Fruit fly (Drosophila melanogaster): ENCODE data around the gene SmydA-9.

SmydA-9 gene

DNA sequence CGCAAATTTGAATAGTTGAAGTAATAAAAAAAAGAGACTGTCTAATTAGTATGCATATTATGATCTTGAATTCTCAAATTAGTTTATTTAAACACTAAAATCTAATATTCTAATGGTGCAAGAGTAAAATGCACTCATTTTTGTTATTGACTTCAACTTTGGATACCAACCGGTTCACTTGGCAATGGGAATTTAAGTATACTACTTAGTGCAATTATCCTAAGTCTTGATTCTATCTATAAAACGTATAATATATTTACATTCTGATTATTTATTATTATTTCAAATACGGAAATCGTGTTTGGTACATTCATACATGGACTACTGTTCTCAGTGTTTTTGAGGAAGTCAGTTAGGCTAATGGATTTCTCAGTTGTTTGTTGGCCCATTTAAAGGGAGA, 16.1 kb upstream of the SmydA-9 start, which contains the start of gene Gr8a:
TSS of gene Gr8a (plus strand) at position 301 of the 400 bp plus-strand sequence.
- no peak for TF ChIP-seq Sin3A (optimal IDR thresholded peaks at IDR 0.05)
- TF ChIP-seq h (optimal IDR thresholded peaks at IDR 0.05), result no peak

DNA sequence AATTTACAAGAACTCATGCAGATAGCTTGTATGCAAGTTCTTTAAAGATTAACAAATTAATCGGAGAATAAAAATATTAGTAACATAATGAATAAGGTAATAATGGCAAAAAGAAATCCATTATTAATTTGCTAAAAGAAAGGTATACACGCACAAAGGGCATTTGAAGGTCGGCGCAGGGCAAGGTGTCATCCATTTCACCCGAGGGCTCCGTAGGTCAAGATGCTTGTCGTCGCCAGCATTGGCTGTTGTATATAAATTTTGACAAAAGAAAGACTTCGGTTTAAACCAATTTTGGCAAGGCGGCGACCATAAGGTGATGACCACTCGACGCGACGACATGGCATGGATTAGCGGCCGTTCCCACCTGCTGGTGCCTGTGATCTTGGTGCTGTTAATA, 14.4 kb upstream of the SmydA-9 start, which contains the start of gene CG15370:
TSS of gene CG15370 (plus strand) at position 301 of the 400 bp plus-strand sequence.
- TF ChIP-seq ttk (optimal IDR thresholded peaks at IDR 0.05) (no peak), psq (optimal IDR thresholded peaks at IDR 0.05) (no peak), Myc (optimal IDR thresholded peaks at IDR 0.05) (no peak), Sin3A (optimal IDR thresholded peaks at IDR 0.05) (no peak), h (optimal IDR thresholded peaks at IDR 0.05) (no peak), insv (optimal IDR thresholded peaks at IDR 0.05) (no peak)

DNA sequence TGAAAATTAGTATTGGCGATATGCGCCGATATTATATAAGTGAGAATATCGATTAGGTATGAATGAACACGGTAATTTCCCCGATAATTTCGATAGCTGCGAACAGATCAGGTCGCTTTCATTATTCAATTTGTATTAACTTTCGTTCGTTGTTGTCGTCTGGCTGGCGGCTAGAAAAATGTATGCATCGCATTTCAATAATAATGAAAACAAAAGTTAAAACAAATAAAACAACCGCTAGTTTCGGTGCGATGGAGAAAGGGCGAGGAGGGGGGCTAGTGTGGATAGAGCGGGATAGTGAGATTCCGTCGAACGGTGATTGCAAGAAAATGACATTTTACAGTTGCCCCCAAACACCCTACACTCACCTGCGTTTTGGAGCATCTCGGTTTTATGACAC, 13.7 kb upstream of the SmydA-9 start:
- TF ChIP-seq Myc (optimal IDR thresholded peaks at IDR 0.05) (no peak), psq (optimal IDR thresholded peaks at IDR 0.05) (no peak), h (optimal IDR thresholded peaks at IDR 0.05) (no peak), ttk (optimal IDR thresholded peaks at IDR 0.05) (no peak)

DNA sequence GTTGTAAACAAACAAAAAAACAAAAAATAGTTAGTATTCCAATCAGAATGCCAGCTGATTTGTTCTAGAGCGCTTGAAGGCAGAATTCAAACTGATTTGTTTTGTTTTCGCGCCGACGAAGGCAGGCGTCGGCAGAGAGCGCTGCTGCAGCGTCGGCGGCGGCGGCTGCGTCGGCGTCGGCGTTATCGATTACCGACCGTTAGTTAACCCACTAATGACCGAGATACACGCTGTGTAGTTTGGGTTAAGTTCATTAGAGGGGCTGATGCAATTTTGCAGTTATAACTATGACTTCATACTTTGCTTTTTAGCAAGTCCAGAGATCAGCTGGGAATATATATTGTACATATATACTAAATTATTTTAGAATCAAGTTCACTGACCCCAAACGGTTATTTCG, 12.5 kb upstream of the SmydA-9 start, which contains the start of gene t:
TSS of gene t (minus strand) at position 76 of the 400 bp plus-strand sequence.
- no peak for TF ChIP-seq psq (optimal IDR thresholded peaks at IDR 0.05)
- TF ChIP-seq ttk (optimal IDR thresholded peaks at IDR 0.05), result no peak
- TF ChIP-seq h (optimal IDR thresholded peaks at IDR 0.05), result no peak
- TF ChIP-seq Sin3A (optimal IDR thresholded peaks at IDR 0.05), result no peak
- no peak for TF ChIP-seq Myc (optimal IDR thresholded peaks at IDR 0.05)
- TF ChIP-seq insv (optimal IDR thresholded peaks at IDR 0.05), result no peak

DNA sequence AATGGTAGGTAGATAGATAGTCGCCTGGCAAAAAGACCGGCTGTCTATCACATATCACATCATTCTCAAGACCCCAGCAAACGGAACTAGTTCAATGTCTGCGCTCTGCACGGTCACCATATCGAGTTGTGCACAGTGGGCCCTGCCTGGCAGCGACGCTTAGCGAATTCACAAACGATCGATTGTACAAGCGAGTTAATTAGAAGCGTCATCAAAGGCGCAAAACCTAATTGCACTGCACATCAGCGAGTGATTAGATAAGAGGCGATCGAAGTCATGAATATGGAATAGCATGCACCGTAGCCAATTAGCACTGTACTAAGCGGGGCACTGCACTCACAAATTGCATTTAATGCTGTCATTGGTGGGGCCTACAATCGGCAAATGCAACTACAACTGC, 9.7 kb upstream of the SmydA-9 start:
- TF ChIP-seq insv (optimal IDR thresholded peaks at IDR 0.05) (no peak), Myc (optimal IDR thresholded peaks at IDR 0.05) (no peak), ttk (optimal IDR thresholded peaks at IDR 0.05) (no peak), h (optimal IDR thresholded peaks at IDR 0.05) (no peak), psq (optimal IDR thresholded peaks at IDR 0.05) (no peak), Sin3A (optimal IDR thresholded peaks at IDR 0.05) (no peak)

DNA sequence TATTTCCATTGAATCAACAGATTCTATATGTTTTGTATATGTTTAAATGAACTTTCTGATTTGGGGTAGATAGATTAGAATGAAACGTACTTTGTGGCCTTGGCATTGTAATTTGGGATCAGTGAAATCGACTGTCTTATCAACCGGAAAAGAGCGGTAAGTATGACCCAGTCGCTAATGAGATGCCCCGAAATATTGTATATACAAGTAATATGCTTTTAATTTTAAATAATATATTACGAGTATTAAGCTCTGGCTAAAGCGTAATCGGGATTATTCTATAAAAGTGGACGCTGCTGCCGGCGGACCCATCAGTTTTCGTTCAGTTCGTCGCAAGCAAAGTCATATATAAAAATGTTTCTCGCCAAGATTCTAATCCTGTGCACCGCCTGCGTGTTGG, 5.9 kb upstream of the SmydA-9 start, which contains the start of gene CG15369:
TSS of gene CG15369 (plus strand) at position 301 of the 400 bp plus-strand sequence.
- TF ChIP-seq ttk (optimal IDR thresholded peaks at IDR 0.05), result no peak
- no peak for TF ChIP-seq Sin3A (optimal IDR thresholded peaks at IDR 0.05)
- no peak for TF ChIP-seq h (optimal IDR thresholded peaks at IDR 0.05)
- TF ChIP-seq Myc (optimal IDR thresholded peaks at IDR 0.05), result no peak
- TF ChIP-seq insv (optimal IDR thresholded peaks at IDR 0.05), result no peak
- no peak for TF ChIP-seq psq (optimal IDR thresholded peaks at IDR 0.05)

DNA sequence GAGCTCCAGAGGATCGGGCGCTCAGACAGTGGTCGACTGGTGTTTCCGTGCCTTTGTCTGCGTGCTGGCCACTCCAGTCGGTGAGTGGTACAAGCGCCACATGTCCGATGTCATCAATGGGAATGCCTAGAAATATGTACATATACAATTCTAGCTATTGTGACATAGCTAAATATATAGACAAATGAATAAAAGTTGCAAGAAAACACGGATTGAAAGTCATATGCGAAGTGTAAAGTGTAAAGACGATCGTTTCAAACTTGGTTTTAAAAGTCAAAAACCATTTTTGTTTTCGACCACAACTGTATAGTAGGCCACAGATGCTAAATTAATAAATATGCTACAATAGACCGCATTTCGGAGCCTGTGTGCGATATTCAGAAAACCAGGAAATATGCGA, 4.8 kb upstream of the SmydA-9 start, which contains the start of gene CG15368:
TSS of gene CG15368 (plus strand) at position 301 of the 400 bp plus-strand sequence.
- TF ChIP-seq h (optimal IDR thresholded peaks at IDR 0.05), result no peak
- TF ChIP-seq Sin3A (optimal IDR thresholded peaks at IDR 0.05), result no peak
- TF ChIP-seq insv (optimal IDR thresholded peaks at IDR 0.05), result no peak
- TF ChIP-seq ttk (optimal IDR thresholded peaks at IDR 0.05), result no peak
- no peak for TF ChIP-seq Myc (optimal IDR thresholded peaks at IDR 0.05)
- no peak for TF ChIP-seq psq (optimal IDR thresholded peaks at IDR 0.05)

DNA sequence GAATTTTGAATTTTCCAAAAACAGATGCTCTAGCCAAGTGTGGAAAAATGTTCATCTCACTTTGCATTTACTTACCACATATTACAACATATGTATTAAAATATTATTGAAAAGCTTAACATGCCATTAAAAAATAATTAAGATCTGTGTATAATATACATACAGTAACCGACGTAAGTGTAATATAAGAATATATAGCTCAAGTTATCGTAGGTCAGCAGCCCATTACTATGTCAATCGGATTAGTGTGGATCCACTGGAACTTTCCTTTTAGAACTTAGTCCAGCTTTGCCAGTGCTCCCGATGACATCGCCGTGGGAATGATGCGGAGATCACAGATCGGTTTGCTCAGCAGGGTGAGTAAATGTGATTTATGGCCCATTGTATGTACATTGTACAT, 3.9 kb upstream of the SmydA-9 start, which contains the start of gene Obp8a:
TSS of gene Obp8a (plus strand) at position 301 of the 400 bp plus-strand sequence.
- no peak for TF ChIP-seq psq (optimal IDR thresholded peaks at IDR 0.05)
- no peak for TF ChIP-seq Sin3A (optimal IDR thresholded peaks at IDR 0.05)
- no peak for TF ChIP-seq ttk (optimal IDR thresholded peaks at IDR 0.05)
- TF ChIP-seq insv (optimal IDR thresholded peaks at IDR 0.05), result no peak
- no peak for TF ChIP-seq h (optimal IDR thresholded peaks at IDR 0.05)
- TF ChIP-seq Myc (optimal IDR thresholded peaks at IDR 0.05), result no peak

DNA sequence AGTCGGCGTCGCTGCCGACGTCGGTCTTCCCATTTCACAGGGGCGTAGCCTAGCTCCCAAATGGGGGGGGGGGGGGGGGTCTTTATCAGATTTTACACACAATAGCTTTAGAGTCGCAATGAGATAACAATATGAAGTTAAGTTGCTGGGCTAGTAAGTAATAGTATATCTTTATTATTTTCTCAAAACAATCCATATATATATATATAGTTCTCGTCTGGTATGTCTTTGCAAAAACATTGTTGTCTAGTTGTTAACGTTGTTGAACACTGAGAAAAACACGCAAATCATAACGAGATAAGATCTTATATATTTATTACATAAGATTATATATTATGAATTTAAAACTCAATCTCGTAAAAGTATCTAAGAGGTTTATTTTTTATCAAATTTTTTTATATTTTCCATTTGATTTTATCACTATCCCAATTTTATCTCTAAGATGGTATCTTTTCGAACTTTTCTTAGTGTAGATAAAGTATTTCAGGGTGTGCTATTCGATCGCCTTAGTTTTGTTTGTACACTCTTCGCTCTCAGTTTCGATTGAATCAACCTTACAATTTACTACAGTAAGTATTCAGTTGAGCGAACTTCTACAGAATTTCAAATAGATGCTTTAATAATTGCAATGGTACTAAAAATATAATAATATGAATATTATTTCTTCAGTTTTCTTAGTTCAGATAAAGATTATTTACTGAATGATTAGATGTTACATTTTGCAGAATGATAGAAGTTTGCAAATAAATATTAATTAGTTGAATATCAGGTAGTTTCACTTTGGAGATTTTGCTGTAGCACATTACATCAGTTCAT, 8.6 kb downstream of the SmydA-9 start:
- TF ChIP-seq Myc (optimal IDR thresholded peaks at IDR 0.05) (no peak), h (optimal IDR thresholded peaks at IDR 0.05) (no peak), Sin3A (optimal IDR thresholded peaks at IDR 0.05) (no peak), ttk (optimal IDR thresholded peaks at IDR 0.05) (no peak), psq (optimal IDR thresholded peaks at IDR 0.05) (no peak), insv (optimal IDR thresholded peaks at IDR 0.05) (no peak)

DNA sequence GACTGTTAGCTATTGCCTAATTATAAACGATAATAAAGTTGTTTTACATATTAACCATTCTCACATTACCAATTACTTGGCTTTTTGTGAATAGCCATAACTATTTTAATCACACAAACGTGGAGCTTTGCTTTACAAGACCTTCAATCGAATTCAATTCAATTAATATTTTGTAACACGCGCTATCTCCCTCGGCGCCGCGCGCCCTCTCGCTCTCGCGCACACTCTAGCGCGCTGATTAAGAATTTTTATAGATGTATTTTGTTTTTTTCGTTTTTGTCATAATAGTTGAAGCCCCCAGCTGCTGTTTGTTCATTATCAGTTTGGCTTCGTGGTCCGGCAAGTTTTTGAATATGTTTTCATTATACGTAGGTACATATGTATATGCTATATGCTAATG, 9.6 kb downstream of the SmydA-9 start:
- TF ChIP-seq h (optimal IDR thresholded peaks at IDR 0.05), result no peak
- TF ChIP-seq insv (optimal IDR thresholded peaks at IDR 0.05), result no peak
- no peak for TF ChIP-seq ttk (optimal IDR thresholded peaks at IDR 0.05)
- no peak for TF ChIP-seq psq (optimal IDR thresholded peaks at IDR 0.05)
- no peak for TF ChIP-seq Sin3A (optimal IDR thresholded peaks at IDR 0.05)
- no peak for TF ChIP-seq Myc (optimal IDR thresholded peaks at IDR 0.05)

DNA sequence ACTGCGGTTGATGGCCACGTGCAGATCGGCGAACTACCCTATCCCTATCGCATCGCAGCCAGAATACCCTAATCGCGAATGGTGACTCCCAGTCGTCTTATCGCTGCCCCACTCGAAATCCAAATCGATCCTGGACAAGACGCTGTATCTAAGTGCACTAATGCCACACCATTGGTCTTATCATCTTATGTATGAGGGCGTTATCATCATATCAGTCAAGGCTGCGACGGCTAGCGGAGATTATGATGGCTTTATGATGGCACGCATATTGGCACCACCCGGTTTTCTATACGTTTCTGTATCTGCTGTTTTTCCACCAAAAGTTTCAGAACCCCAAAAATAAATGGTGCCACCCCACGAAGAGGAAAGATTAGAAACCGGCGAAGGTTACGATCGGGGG, 10.5 kb downstream of the SmydA-9 start:
- TF ChIP-seq psq (optimal IDR thresholded peaks at IDR 0.05) (no peak), insv (optimal IDR thresholded peaks at IDR 0.05) (no peak), Sin3A (optimal IDR thresholded peaks at IDR 0.05) (no peak), ttk (optimal IDR thresholded peaks at IDR 0.05) (no peak)

DNA sequence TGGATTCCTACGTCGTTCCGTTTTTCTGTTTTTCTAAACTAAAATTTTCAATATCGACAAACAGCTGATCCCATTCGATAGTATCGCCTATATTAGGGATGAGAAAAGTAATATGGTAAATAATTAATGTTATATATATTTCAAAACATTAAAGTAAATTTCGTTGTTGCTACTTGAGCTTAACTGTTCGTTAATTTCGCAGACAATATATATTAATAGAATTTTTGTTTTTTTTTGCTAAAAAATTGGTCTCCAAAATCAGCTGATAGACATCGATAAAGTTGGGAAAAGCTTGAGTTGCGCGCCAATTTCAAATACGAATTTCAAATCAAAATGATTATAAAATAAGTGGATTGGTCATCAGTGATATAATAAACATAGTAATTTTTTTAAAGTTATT, 14.3 kb downstream of the SmydA-9 start, which contains the start of gene CG12118:
TSS of gene CG12118 (minus strand) at position 53 of the 400 bp plus-strand sequence.
- TF ChIP-seq h (optimal IDR thresholded peaks at IDR 0.05) (no peak), ttk (optimal IDR thresholded peaks at IDR 0.05) (no peak), psq (optimal IDR thresholded peaks at IDR 0.05) (no peak), Myc (optimal IDR thresholded peaks at IDR 0.05) (no peak)

DNA sequence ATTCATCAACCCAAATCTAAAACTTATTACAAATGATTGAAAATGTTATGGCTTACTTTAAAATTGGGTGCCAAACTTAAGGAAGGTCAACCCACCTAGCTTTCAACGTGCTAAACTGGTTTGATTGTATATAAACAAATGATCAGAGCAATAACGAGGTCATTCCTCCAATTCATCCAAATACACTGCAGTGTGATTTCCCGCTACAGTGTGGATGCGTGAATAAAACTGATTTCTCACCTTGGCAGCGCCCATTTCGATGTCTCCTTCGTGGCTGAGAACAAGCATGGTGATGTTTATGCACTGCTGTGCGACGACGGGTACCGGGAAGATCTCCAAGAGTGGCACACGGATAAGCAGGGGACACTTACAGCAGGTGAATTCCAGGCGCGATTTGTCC, 15.4 kb downstream of the SmydA-9 start:
- TF ChIP-seq Myc (optimal IDR thresholded peaks at IDR 0.05) (no peak), ttk (optimal IDR thresholded peaks at IDR 0.05) (no peak), Sin3A (optimal IDR thresholded peaks at IDR 0.05) (no peak), insv (optimal IDR thresholded peaks at IDR 0.05) (no peak), psq (optimal IDR thresholded peaks at IDR 0.05) (no peak)

Data from Kc167 (cell line).